Fruit fly (Drosophila melanogaster): ENCODE results near the gene yem.
A peak's percentile ranks its signal among the peaks of the same experiment; 100 is the strongest.

The yem gene

DNA sequence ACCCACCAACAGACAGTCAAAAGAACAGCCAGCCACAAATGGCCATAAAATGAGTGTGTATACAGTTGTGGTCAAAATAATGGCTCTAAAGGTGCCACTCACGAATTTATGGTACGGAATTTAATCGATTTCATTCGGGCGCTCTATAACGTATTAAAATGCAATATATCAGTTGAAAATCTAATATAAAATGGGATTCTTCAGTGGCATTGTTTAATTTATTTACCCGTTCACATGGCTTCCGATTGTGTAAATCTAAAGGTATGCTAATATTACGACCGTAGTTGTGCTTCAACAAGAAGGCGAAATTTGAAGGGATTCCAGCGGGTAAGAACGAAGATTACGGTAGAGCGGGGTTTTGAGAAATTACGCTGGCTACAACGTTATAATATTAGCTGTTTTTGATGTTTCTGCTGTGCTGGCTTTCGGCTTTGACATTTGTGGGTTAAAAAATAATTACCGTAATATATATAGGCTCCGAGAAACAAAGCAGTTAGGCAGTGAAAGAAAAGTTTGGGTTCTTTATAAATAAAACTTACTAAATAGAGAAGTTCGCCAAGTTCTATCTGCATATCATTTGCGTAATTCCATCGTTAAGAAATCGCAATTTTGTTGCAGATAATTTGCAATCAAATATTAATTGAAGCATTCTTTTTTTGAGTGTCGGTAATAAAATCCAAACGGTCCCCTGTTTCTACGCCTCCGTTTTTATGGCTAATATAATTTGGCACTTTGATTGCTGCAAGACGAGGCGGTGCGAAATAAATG, 46.9 kb downstream of the yem start (continued):
- TF ChIP-seq D (optimal IDR thresholded peaks at IDR 0.05) (no peak), D (GFP tag; optimal IDR thresholded peaks at IDR 0.05) (no peak), CG4707 (GFP tag; optimal IDR thresholded peaks at IDR 0.05) (no peak), bbx (GFP tag; IDR thresholded peaks at IDR 0.05; ENCODE audit: partially characterized antibody) (no peak), tin (GFP tag; optimal IDR thresholded peaks at IDR 0.05) (no peak), pb (GFP tag; optimal IDR thresholded peaks at IDR 0.05) (no peak), psq (GFP tag; optimal IDR thresholded peaks at IDR 0.05) (no peak), Hsf (GFP tag; optimal IDR thresholded peaks at IDR 0.05) (peak; percentile 13), disco-r (GFP tag; optimal IDR thresholded peaks at IDR 0.05) (no peak), CG5180 (GFP tag; optimal IDR thresholded peaks at IDR 0.05) (no peak), CG9817 (tag; optimal IDR thresholded peaks at IDR 0.05) (no peak), fru (optimal IDR thresholded peaks at IDR 0.05) (no peak), h (optimal IDR thresholded peaks at IDR 0.05) (no peak), Meics (GFP tag; optimal IDR thresholded peaks at IDR 0.05) (peak; percentile 20), Abd-B (GFP tag; optimal IDR thresholded peaks at IDR 0.05) (peak; percentile 51), Neu2 (GFP tag; optimal IDR thresholded peaks at IDR 0.05; ENCODE audit: borderline replicate concordance) (no peak), eve (GFP tag; optimal IDR thresholded peaks at IDR 0.05) (no peak), lilli (GFP tag; optimal IDR thresholded peaks at IDR 0.05) (peak; percentile 9), Sox100B (GFP tag; optimal IDR thresholded peaks at IDR 0.05) (no peak), Lhr (GFP tag; optimal IDR thresholded peaks at IDR 0.05) (no peak), abd-A (tag; optimal IDR thresholded peaks at IDR 0.05) (no peak), stc (GFP tag; IDR thresholded peaks at IDR 0.05) (peak; percentile 45), ash1 (GFP tag; optimal IDR thresholded peaks at IDR 0.05) (no peak), Vsx1 (GFP tag; optimal IDR thresholded peaks at IDR 0.05) (no peak), btn (GFP tag; optimal IDR thresholded peaks at IDR 0.05) (no peak), zf30C (GFP tag; optimal IDR thresholded peaks at IDR 0.05) (no peak), CG1832 (GFP tag; optimal IDR thresholded peaks at IDR 0.05) (no peak), Oli (tag; optimal IDR thresholded peaks at IDR 0.05) (no peak), Fer2 (tag; optimal IDR thresholded peaks at IDR 0.05) (no peak), CG9797 (GFP tag; optimal IDR thresholded peaks at IDR 0.05) (no peak), MESR4 (GFP tag; optimal IDR thresholded peaks at IDR 0.05) (no peak), CG10147 (GFP tag; optimal IDR thresholded peaks at IDR 0.05) (peak; percentile 29), otp (GFP tag; IDR thresholded peaks at IDR 0.05) (no peak), CG2712 (tag; optimal IDR thresholded peaks at IDR 0.05) (peak; percentile 29), CG34376 (GFP tag; optimal IDR thresholded peaks at IDR 0.05) (no peak)

DNA sequence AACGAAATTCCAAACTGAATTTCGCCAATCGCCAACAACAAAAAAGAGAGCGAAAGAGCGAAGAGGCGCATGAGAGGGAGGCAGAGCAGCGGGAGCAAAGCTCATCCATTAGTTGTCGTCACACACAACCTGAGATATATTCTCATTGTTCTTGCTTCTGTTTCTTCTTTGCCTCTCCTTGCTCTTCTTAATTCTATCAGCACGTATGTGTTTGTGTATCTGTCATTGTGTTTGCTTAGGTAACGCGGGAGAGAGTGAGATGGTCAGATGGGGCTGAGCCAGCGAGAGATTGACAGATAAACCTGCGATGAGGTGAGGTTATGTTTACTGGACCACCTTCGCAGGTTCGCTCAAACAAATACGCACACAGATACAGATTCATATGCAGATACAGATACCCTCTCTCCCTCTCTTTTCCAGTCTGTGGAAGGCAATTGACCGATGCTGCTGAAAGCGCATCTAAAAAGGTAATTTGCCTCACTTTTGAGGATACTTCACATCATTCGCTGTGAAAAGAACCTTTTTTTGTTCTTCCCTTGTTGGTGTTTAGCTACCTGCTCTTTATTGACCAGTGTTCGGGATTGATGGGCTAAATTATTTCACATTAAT, 48.6 kb downstream of the yem start:
- TF ChIP-seq Lhr (GFP tag; optimal IDR thresholded peaks at IDR 0.05) (no peak), tll (GFP tag; optimal IDR thresholded peaks at IDR 0.05) (peak in 1 of 2 experiments; percentile 89), esg (GFP tag; conservative IDR thresholded peaks at IDR 0.05) (no peak), Poxn (GFP tag; IDR thresholded peaks at IDR 0.05) (no peak), CG11695 (GFP tag; IDR thresholded peaks at IDR 0.05) (no peak), CG15514 (GFP tag; optimal IDR thresholded peaks at IDR 0.05) (no peak), D19B (GFP tag; optimal IDR thresholded peaks at IDR 0.05) (no peak), Atf3 (GFP tag; optimal IDR thresholded peaks at IDR 0.05) (no peak), CG10654 (GFP tag; optimal IDR thresholded peaks at IDR 0.05) (no peak), CG12942 (GFP tag; optimal IDR thresholded peaks at IDR 0.05) (no peak), Atf-2 (GFP tag; optimal IDR thresholded peaks at IDR 0.05) (no peak), cg (GFP tag; optimal IDR thresholded peaks at IDR 0.05) (peak; percentile 91), ind (GFP tag; optimal IDR thresholded peaks at IDR 0.05) (no peak), CG6689 (GFP tag; IDR thresholded peaks at IDR 0.05) (peak; percentile 33; the same call in 1 of the 2 replicates), ac (GFP tag; optimal IDR thresholded peaks at IDR 0.05) (no peak), sc (optimal IDR thresholded peaks at IDR 0.05) (no peak), sc (GFP tag; optimal IDR thresholded peaks at IDR 0.05) (no peak), NC2β (GFP tag; optimal IDR thresholded peaks at IDR 0.05) (no peak)

All from whole organism, embryonic.